Fruit fly (Drosophila melanogaster): Measurements from ENCODE around the gene CG7271.
A peak's percentile ranks its signal among the peaks of the same experiment; 100 is the strongest.

CG7271 gene

dm6 chr3L:18625786-18626185, 37.2 kb downstream of the CG7271 start, which contains the start of gene MYPT-75D (continued):
- TF ChIP-seq prd (optimal IDR thresholded peaks at IDR 0.05): no peak
- TF ChIP-seq prd (GFP tag; IDR thresholded peaks at IDR 0.05): 0 out of 3 replicates have a peak, but pooled peaks have one; percentile 11
- TF ChIP-seq CG17359 (tag; optimal IDR thresholded peaks at IDR 0.05): peak; percentile 35
- no peak for TF ChIP-seq CG10462 (GFP tag; optimal IDR thresholded peaks at IDR 0.05)
- no peak for TF ChIP-seq zfh1 (GFP tag; IDR thresholded peaks at IDR 0.05)
- TF ChIP-seq TFAM (GFP tag; optimal IDR thresholded peaks at IDR 0.05): no peak
- TF ChIP-seq B-H2 (GFP tag; optimal IDR thresholded peaks at IDR 0.05): peak; percentile 67
- no peak for TF ChIP-seq Sox102F (GFP tag; optimal IDR thresholded peaks at IDR 0.05)
- peak; percentile 31 for TF ChIP-seq CG12391 (tag; optimal IDR thresholded peaks at IDR 0.05)
- no peak for TF ChIP-seq Tbp (GFP tag; optimal IDR thresholded peaks at IDR 0.05)
- TF ChIP-seq tgo (GFP tag; IDR thresholded peaks at IDR 0.05): no peak
- TF ChIP-seq CG12071 (GFP tag; optimal IDR thresholded peaks at IDR 0.05): peak; percentile 32
- peak; percentile 97 for TF ChIP-seq chinmo (GFP tag; IDR thresholded peaks at IDR 0.05; ENCODE audit: partially characterized antibody)
- no peak for TF ChIP-seq CG17802 (tag; optimal IDR thresholded peaks at IDR 0.05)
- TF ChIP-seq NC2β (GFP tag; optimal IDR thresholded peaks at IDR 0.05): no peak
- TF ChIP-seq CG6272 (GFP tag; IDR thresholded peaks at IDR 0.05): no peak
- peak; percentile 24 for TF ChIP-seq CG33557 (GFP tag; optimal IDR thresholded peaks at IDR 0.05)
- TF ChIP-seq CG15011 (GFP tag; optimal IDR thresholded peaks at IDR 0.05): no peak
- no peak for TF ChIP-seq Atf3 (GFP tag; optimal IDR thresholded peaks at IDR 0.05)
- no peak for TF ChIP-seq ttk (GFP tag; IDR thresholded peaks at IDR 0.05)
- no peak for TF ChIP-seq CG10209 (GFP tag; optimal IDR thresholded peaks at IDR 0.05)
- no peak for TF ChIP-seq CG11093 (GFP tag; IDR thresholded peaks at IDR 0.05)
- no peak for TF ChIP-seq CG10565 (GFP tag; optimal IDR thresholded peaks at IDR 0.05)
- TF ChIP-seq CG2712 (tag; optimal IDR thresholded peaks at IDR 0.05): peak; percentile 46
- TF ChIP-seq Hey (tag; optimal IDR thresholded peaks at IDR 0.05): no peak
- peak; percentile 30 for TF ChIP-seq CG33213 (GFP tag; optimal IDR thresholded peaks at IDR 0.05)
- TF ChIP-seq CG15073 (GFP tag; optimal IDR thresholded peaks at IDR 0.05): no peak
- TF ChIP-seq CG10147 (GFP tag; optimal IDR thresholded peaks at IDR 0.05): no peak
- TF ChIP-seq psq (GFP tag; optimal IDR thresholded peaks at IDR 0.05): peak; percentile 8
- TF ChIP-seq CG3847 (GFP tag; IDR thresholded peaks at IDR 0.05): no peak
- peak; percentile 94 for TF ChIP-seq Bgb (GFP tag; IDR thresholded peaks at IDR 0.05; ENCODE audit: partially characterized antibody)
- TF ChIP-seq CG11723 (GFP tag; optimal IDR thresholded peaks at IDR 0.05): peak; percentile 31
- TF ChIP-seq schlank (tag; optimal IDR thresholded peaks at IDR 0.05): peak; percentile 7
- no peak for TF ChIP-seq CG17361 (GFP tag; IDR thresholded peaks at IDR 0.05)
- no peak for TF ChIP-seq ATbp (GFP tag; optimal IDR thresholded peaks at IDR 0.05)
- TF ChIP-seq eve (GFP tag; optimal IDR thresholded peaks at IDR 0.05): no peak
- no peak for TF ChIP-seq nau (GFP tag; optimal IDR thresholded peaks at IDR 0.05)
- TF ChIP-seq CG32772 (GFP tag; IDR thresholded peaks at IDR 0.05): peak; percentile 18
- no peak for TF ChIP-seq lilli (GFP tag; optimal IDR thresholded peaks at IDR 0.05)
- no peak for TF ChIP-seq CG14667 (GFP tag; IDR thresholded peaks at IDR 0.05)
- TF ChIP-seq tna (GFP tag; IDR thresholded peaks at IDR 0.05; ENCODE audit: partially characterized antibody): peak; percentile 89
- no peak for TF ChIP-seq Blimp-1 (GFP tag; optimal IDR thresholded peaks at IDR 0.05)
- no peak for TF ChIP-seq Abd-B (GFP tag; optimal IDR thresholded peaks at IDR 0.05)
- TF ChIP-seq crol (GFP tag; IDR thresholded peaks at IDR 0.05): no peak
- no peak for TF ChIP-seq Atf-2 (GFP tag; optimal IDR thresholded peaks at IDR 0.05)
- TF ChIP-seq phol (tag; optimal IDR thresholded peaks at IDR 0.05): peak; percentile 23
- peak; percentile 10 for TF ChIP-seq eyg (GFP tag; optimal IDR thresholded peaks at IDR 0.05)
- peak; percentile 10 for TF ChIP-seq repo (GFP tag; optimal IDR thresholded peaks at IDR 0.05)
- TF ChIP-seq salm (tag; optimal IDR thresholded peaks at IDR 0.05): peak; percentile 5
- peak; percentile 49 for TF ChIP-seq CG11398 (GFP tag; optimal IDR thresholded peaks at IDR 0.05)
- peak; percentile 12 for TF ChIP-seq CG8089 (GFP tag; optimal IDR thresholded peaks at IDR 0.05)
- no peak for TF ChIP-seq Lim3 (GFP tag; IDR thresholded peaks at IDR 0.05)
